Fruit fly (Drosophila melanogaster): ENCODE data around the gene Vps36.

Vps36 gene

dm6 chr3L:13497720-13498355 is 15.1 kb downstream of the Vps36 start:
- TF ChIP-seq CG6276 (GFP tag; optimal IDR thresholded peaks at IDR 0.05): peak; percentile 41
- TF ChIP-seq CG34406 (GFP tag; optimal IDR thresholded peaks at IDR 0.05): peak; percentile 1
- no peak for TF ChIP-seq CG31627 (GFP tag; optimal IDR thresholded peaks at IDR 0.05)
- no peak for TF ChIP-seq CG8632 (GFP tag; optimal IDR thresholded peaks at IDR 0.05)
- TF ChIP-seq CG9139 (GFP tag; optimal IDR thresholded peaks at IDR 0.05): peak; percentile 47
- TF ChIP-seq acj6 (GFP tag; optimal IDR thresholded peaks at IDR 0.05): no peak
- TF ChIP-seq achi (GFP tag; optimal IDR thresholded peaks at IDR 0.05): no peak
- TF ChIP-seq CG3919 (GFP tag; optimal IDR thresholded peaks at IDR 0.05): peak; percentile 16
- peak; percentile 72 for TF ChIP-seq CG6808 (GFP tag; optimal IDR thresholded peaks at IDR 0.05)
- no peak for TF ChIP-seq Gug (GFP tag; IDR thresholded peaks at IDR 0.05)
- TF ChIP-seq Sox14 (GFP tag; optimal IDR thresholded peaks at IDR 0.05): peak; percentile 17
- TF ChIP-seq spab (GFP tag; optimal IDR thresholded peaks at IDR 0.05): peak; percentile 59
- peak; percentile 18 for TF ChIP-seq CG16779 (tag; optimal IDR thresholded peaks at IDR 0.05)
- peak; percentile 17; the same call in 1 of the 2 replicates for TF ChIP-seq CG15336 (GFP tag; IDR thresholded peaks at IDR 0.05)
- peak; percentile 39 for TF ChIP-seq Eip78C (GFP tag)
- no peak for TF ChIP-seq salr (GFP tag; optimal IDR thresholded peaks at IDR 0.05)
- TF ChIP-seq fkh (GFP tag; optimal IDR thresholded peaks at IDR 0.05): peak; percentile 80
- peak; percentile 46 for TF ChIP-seq CG10669 (GFP tag; optimal IDR thresholded peaks at IDR 0.05)
- TF ChIP-seq dsx (GFP tag; optimal IDR thresholded peaks at IDR 0.05; ENCODE audit: poor library complexity, severe bottlenecking): peak; percentile 67
- TF ChIP-seq CG6854 (GFP tag; optimal IDR thresholded peaks at IDR 0.05): peak; percentile 38
- TF ChIP-seq CG6163 (GFP tag; IDR thresholded peaks at IDR 0.05): peak; percentile 56; the same call in 2 of the 3 replicates
- peak; percentile 17 for TF ChIP-seq svp (GFP tag)
- TF ChIP-seq CG3032 (tag; optimal IDR thresholded peaks at IDR 0.05): peak; percentile 35
- TF ChIP-seq CG7368 (GFP tag; optimal IDR thresholded peaks at IDR 0.05): no peak
- no peak for TF ChIP-seq Eip93F (GFP tag; optimal IDR thresholded peaks at IDR 0.05)
- TF ChIP-seq net (GFP tag; optimal IDR thresholded peaks at IDR 0.05): peak; percentile 43
- TF ChIP-seq Hr4 (GFP tag; optimal IDR thresholded peaks at IDR 0.05): no peak
- TF ChIP-seq CG1621 (tag; optimal IDR thresholded peaks at IDR 0.05): peak; percentile 52
- TF ChIP-seq eg (GFP tag; IDR thresholded peaks at IDR 0.05): peak; percentile 64; the same call in 1 of the 3 replicates
- no peak for TF ChIP-seq CG4318 (GFP tag; optimal IDR thresholded peaks at IDR 0.05)
- peak; percentile 80 to 81 for TF ChIP-seq ss (GFP tag; optimal IDR thresholded peaks at IDR 0.05)
- peak; percentile 36 for TF ChIP-seq Lpt (GFP tag; optimal IDR thresholded peaks at IDR 0.05)
- peak; percentile 38 for TF ChIP-seq Ets96B (tag; optimal IDR thresholded peaks at IDR 0.05)
- TF ChIP-seq Sox102F (GFP tag; optimal IDR thresholded peaks at IDR 0.05): no peak
- no peak for TF ChIP-seq dac (GFP tag; optimal IDR thresholded peaks at IDR 0.05)
- TF ChIP-seq Sox15 (GFP tag; optimal IDR thresholded peaks at IDR 0.05): no peak
- TF ChIP-seq CG32006 (GFP tag; optimal IDR thresholded peaks at IDR 0.05): peak; percentile 23
- peak; percentile 6 for TF ChIP-seq fd59A (GFP tag; optimal IDR thresholded peaks at IDR 0.05)
- no peak for TF ChIP-seq CG11762 (GFP tag; optimal IDR thresholded peaks at IDR 0.05; ENCODE audit: insufficient read depth)
- TF ChIP-seq CG10631 (GFP tag; optimal IDR thresholded peaks at IDR 0.05): no peak
- TF ChIP-seq Eip75B (GFP tag; optimal IDR thresholded peaks at IDR 0.05): no peak
- no peak for TF ChIP-seq esn (GFP tag; optimal IDR thresholded peaks at IDR 0.05)
- TF ChIP-seq CG8119 (GFP tag; IDR thresholded peaks at IDR 0.05): peak; percentile 39; the same call in 1 of the 3 replicates
- no peak for TF ChIP-seq CG8319 (GFP tag; optimal IDR thresholded peaks at IDR 0.05)
